Worm (Caenorhabditis elegans) whole organism, midembryonic: ENCODE data around the gene fbxb-64.

ENCODE experiments used
- T22C8.4 ChIP-seq: fragments of 200-800 bp; sonication (Bioruptor generic); IDR thresholded peaks from 2 replicates; pipeline ENCODE4 v1.3.6; 2022; ENCODE audit warnings: missing genetic modification characterization, missing compliant biosample characterization
- flt-1 ChIP-seq: fragments of 200-800 bp; sonication (Bioruptor generic); IDR thresholded peaks from 2 replicates; pipeline ENCODE4 v1.3.6; 2022; ENCODE audit warnings: missing genetic modification characterization, missing compliant biosample characterization
- klf-2 ChIP-seq: fragments of 200-800 bp; sonication (Bioruptor generic); conservative IDR thresholded peaks from 2 replicates; pipeline ENCODE4 v1.3.6; 2022; ENCODE audit warnings: missing genetic modification reagents, missing genetic modification characterization, missing compliant biosample characterization
- med-1 ChIP-seq: sonication (generic microtip); optimal IDR thresholded peaks from 2 replicates; lab custom pipeline; 2017; ENCODE audit warnings: missing genetic modification characterization, mild to moderate bottlenecking, missing compliant biosample characterization, antibody characterized with exemption, missing genetic modification reagents; ENCODE audit not compliant: insufficient read depth
- ref-1 ChIP-seq: fragments of 200-800 bp; sonication (Bioruptor generic); conservative IDR thresholded peaks from 2 replicates; pipeline ENCODE4 v1.3.6; 2022; ENCODE audit warnings: missing genetic modification reagents, missing genetic modification characterization, missing compliant biosample characterization
- tab-1 ChIP-seq: fragments of 200-800 bp; sonication (Bioruptor generic); IDR thresholded peaks from 2 replicates; pipeline ENCODE4 v1.3.6; 2022; ENCODE audit warnings: missing genetic modification characterization, missing compliant biosample characterization
- ztf-23 ChIP-seq: fragments of 200-800 bp; sonication (Bioruptor generic); IDR thresholded peaks from 2 replicates; pipeline ENCODE4 v1.3.6; 2022; ENCODE audit warnings: missing genetic modification reagents, missing genetic modification characterization, missing compliant biosample characterization
- ztf-29 ChIP-seq: fragments of 200-800 bp; sonication (Bioruptor generic); IDR thresholded peaks from 2 replicates; pipeline ENCODE4 v1.3.6; 2022; ENCODE audit warnings: missing genetic modification reagents, missing genetic modification characterization, missing compliant biosample characterization

DNA sequence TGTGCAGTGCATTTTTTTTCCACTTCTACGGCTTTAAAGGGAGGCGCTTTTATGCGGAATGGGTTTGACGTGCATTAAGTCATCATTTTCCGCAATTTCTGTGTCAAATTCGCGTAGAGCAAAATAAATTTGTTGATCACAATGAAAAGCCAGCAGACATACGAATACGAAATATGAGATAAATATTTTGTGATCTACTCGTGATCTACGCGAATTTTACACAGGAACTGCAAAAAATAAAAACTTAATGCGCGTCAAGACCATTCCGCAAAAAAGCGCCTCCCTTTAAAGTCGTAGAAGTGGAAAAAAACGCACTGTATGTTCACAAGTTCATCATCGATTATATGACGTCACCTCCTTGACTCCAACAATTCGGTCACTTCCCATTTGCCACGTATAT, 1.7 kb upstream of the fbxb-64 start, which contains the start of gene C43D7.8:
- TF ChIP-seq ztf-23 (GFP tag; lab: Robert Waterston, UW) (no peak), T22C8.4 (GFP tag; lab: Robert Waterston, UW) (no peak), flt-1 (no peak), ztf-29 (GFP tag; lab: Robert Waterston, UW) (no peak), med-1 (GFP tag; lab: Kevin White, UChicago) (no peak), klf-2 (no peak), ref-1 (GFP tag; lab: Robert Waterston, UW) (no peak), tab-1 (GFP tag; lab: Robert Waterston, UW) (no peak)
